Fruit fly (Drosophila melanogaster) whole organism, embryonic: ENCODE measurements around the gene CG1273.

Experiments used
- Adf1 ChIP-seq: fragments of 200-800 bp; sonication (Bioruptor generic); IDR thresholded peaks from 2 replicates; pipeline ENCODE4 v1.3.6; 2022; ENCODE audit warnings: missing biosample characterization, missing genetic modification characterization
- Antp ChIP-seq: fragments of 200-800 bp; sonication (Bioruptor generic); optimal IDR thresholded peaks from 3 replicates; lab custom pipeline; 2016; ENCODE audit warnings: missing biosample characterization, missing genetic modification characterization
- Awh ChIP-seq: fragments of 200-800 bp; sonication (Bioruptor generic); IDR thresholded peaks from 2 replicates; pipeline ENCODE4, ENCODE4 v1.3.6; 2022; ENCODE audit warnings: missing biosample characterization, missing genetic modification characterization
- CG10431 ChIP-seq: fragments of 200-800 bp; sonication (Bioruptor generic); optimal IDR thresholded peaks from 3 replicates; lab custom pipeline; 2018; ENCODE audit warnings: missing biosample characterization, mild to moderate bottlenecking, missing genetic modification characterization
- CG10654 ChIP-seq: fragments of 200-800 bp; sonication (Bioruptor generic); optimal IDR thresholded peaks from 2 replicates; lab custom pipeline; 2016; ENCODE audit warnings: missing biosample characterization, missing genetic modification characterization
- CG11085 ChIP-seq: fragments of 200-800 bp; sonication (Bioruptor generic); IDR thresholded peaks from 2 replicates; pipeline ENCODE4 v1.3.6; 2022; ENCODE audit warnings: missing biosample characterization, missing genetic modification characterization
- CG11456 ChIP-seq: fragments of 200-800 bp; sonication (Bioruptor generic); IDR thresholded peaks from 3 replicates; pipeline ENCODE4 v1.3.6; 2022; ENCODE audit warnings: missing biosample characterization, missing genetic modification characterization
- CG14860 ChIP-seq: fragments of 200-800 bp; sonication (Bioruptor generic); IDR thresholded peaks from 3 replicates; pipeline ENCODE4 v1.3.6; 2022; ENCODE audit warnings: missing biosample characterization, missing genetic modification characterization; ENCODE audit not compliant: partially characterized antibody
- CG15269 ChIP-seq: fragments of 200-800 bp; sonication (Bioruptor generic); optimal IDR thresholded peaks from 2 replicates; lab custom pipeline; 2018; ENCODE audit warnings: missing biosample characterization, mild to moderate bottlenecking, missing genetic modification characterization, moderate library complexity
- CG17186 ChIP-seq: fragments of 200-800 bp; sonication (Bioruptor generic); optimal IDR thresholded peaks from 3 replicates; lab custom pipeline; 2017; ENCODE audit warnings: missing biosample characterization, missing genetic modification reagents, missing genetic modification characterization
- CG17912 ChIP-seq: fragments of 200-800 bp; sonication (Bioruptor generic); optimal IDR thresholded peaks from 2 replicates; lab custom pipeline; 2018; ENCODE audit warnings: missing biosample characterization, mild to moderate bottlenecking, missing genetic modification characterization
- CG18262 ChIP-seq: fragments of 200-800 bp; optimal IDR thresholded peaks from 3 replicates; lab custom pipeline; 2019; ENCODE audit warnings: missing biosample characterization, mild to moderate bottlenecking, missing genetic modification characterization, moderate library complexity
- CG4404 ChIP-seq: fragments of 200-800 bp; sonication (Bioruptor generic); IDR thresholded peaks from 2 replicates; pipeline ENCODE4 v1.3.6; 2022; ENCODE audit warnings: missing biosample characterization, missing genetic modification characterization
- CG4617 ChIP-seq: fragments of 200-800 bp; sonication (Bioruptor generic); optimal IDR thresholded peaks from 3 replicates; lab custom pipeline; 2016; ENCODE audit warnings: missing biosample characterization, missing genetic modification characterization, borderline replicate concordance
- CG4707 ChIP-seq: fragments of 200-800 bp; sonication (Bioruptor generic); optimal IDR thresholded peaks from 2 replicates; lab custom pipeline; 2018; ENCODE audit warnings: missing biosample characterization, mild to moderate bottlenecking, missing genetic modification characterization, moderate library complexity
- CG6683 ChIP-seq: fragments of 200-800 bp; sonication (Bioruptor generic); optimal IDR thresholded peaks from 2 replicates; lab custom pipeline; 2017; ENCODE audit warnings: missing biosample characterization, mild to moderate bottlenecking, missing genetic modification characterization, missing genetic modification reagents
- CG7271 ChIP-seq: fragments of 200-800 bp; sonication (Bioruptor generic); optimal IDR thresholded peaks from 2 replicates; lab custom pipeline; 2018; ENCODE audit warnings: missing biosample characterization, mild to moderate bottlenecking, missing genetic modification characterization, moderate library complexity
- CG7372 ChIP-seq: fragments of 200-800 bp; sonication (Bioruptor generic); IDR thresholded peaks from 2 replicates; pipeline ENCODE4 v1.3.6; 2022; ENCODE audit warnings: missing biosample characterization, missing genetic modification characterization
- CG7556 ChIP-seq: fragments of 200-800 bp; sonication (Bioruptor generic); optimal IDR thresholded peaks from 2 replicates; lab custom pipeline; 2017; ENCODE audit warnings: missing biosample characterization, mild to moderate bottlenecking, missing genetic modification characterization
- CG7987 ChIP-seq: fragments of 200-800 bp; sonication (Bioruptor generic); optimal IDR thresholded peaks from 2 replicates; lab custom pipeline; 2018; ENCODE audit warnings: missing biosample characterization, mild to moderate bottlenecking, missing genetic modification characterization, moderate library complexity
- CG9817 ChIP-seq: fragments of 200-800 bp; sonication (Bioruptor generic); optimal IDR thresholded peaks from 2 replicates; lab custom pipeline; 2018; ENCODE audit warnings: missing biosample characterization, mild to moderate bottlenecking, missing genetic modification characterization, moderate library complexity
- CG9876 ChIP-seq: fragments of 200-800 bp; sonication (Bioruptor generic); optimal IDR thresholded peaks from 2 replicates; lab custom pipeline; 2016; ENCODE audit warnings: missing biosample characterization, missing genetic modification characterization
- CoRest ChIP-seq: fragments of 200-800 bp; sonication (Bioruptor generic); optimal IDR thresholded peaks from 3 replicates; lab custom pipeline; 2018; ENCODE audit warnings: missing biosample characterization, mild to moderate bottlenecking, missing genetic modification characterization, moderate library complexity
- Dll ChIP-seq: fragments of 200-800 bp; sonication (Bioruptor generic); IDR thresholded peaks from 4 replicates; pipeline ENCODE4 v1.3.6; 2022; ENCODE audit warnings: missing biosample characterization, missing genetic modification characterization; ENCODE audit not compliant: partially characterized antibody
- Hey ChIP-seq: fragments of 200-800 bp; sonication (Bioruptor generic); optimal IDR thresholded peaks from 3 replicates; lab custom pipeline; 2018; ENCODE audit warnings: missing biosample characterization, mild to moderate bottlenecking, missing genetic modification characterization
- HmgD ChIP-seq: fragments of 200-800 bp; sonication (Bioruptor generic); optimal IDR thresholded peaks from 3 replicates; lab custom pipeline; 2016; ENCODE audit warnings: missing biosample characterization, missing genetic modification characterization
- Hmx ChIP-seq: fragments of 200-800 bp; sonication (Bioruptor generic); optimal IDR thresholded peaks from 2 replicates; lab custom pipeline; 2016; ENCODE audit warnings: missing biosample characterization, missing genetic modification characterization
- Lim3 ChIP-seq: fragments of 200-800 bp; sonication (Bioruptor generic); IDR thresholded peaks from 2 replicates; pipeline ENCODE4 v1.3.6; 2022; ENCODE audit warnings: missing biosample characterization, missing genetic modification characterization
- Neu2 ChIP-seq: fragments of 200-800 bp; sonication (Bioruptor generic); optimal IDR thresholded peaks from 3 replicates; lab custom pipeline; 2016; ENCODE audit warnings: missing biosample characterization, missing genetic modification characterization, borderline replicate concordance
- Opbp ChIP-seq: fragments of 200-800 bp; sonication (Bioruptor generic); IDR thresholded peaks from 3 replicates; pipeline ENCODE4 v1.3.6; 2022; ENCODE audit warnings: missing biosample characterization, missing genetic modification characterization; ENCODE audit not compliant: partially characterized antibody
- Optix ChIP-seq: fragments of 200-800 bp; sonication (Bioruptor generic); IDR thresholded peaks from 3 replicates; pipeline ENCODE4 v1.3.6; 2022; ENCODE audit warnings: missing biosample characterization, missing genetic modification characterization
- PHDP ChIP-seq: fragments of 200-800 bp; sonication (Bioruptor generic); optimal IDR thresholded peaks from 3 replicates; lab custom pipeline; 2018; ENCODE audit warnings: missing biosample characterization, mild to moderate bottlenecking, missing genetic modification characterization, moderate library complexity
- Taf1 ChIP-seq: fragments of 200-800 bp; sonication (Bioruptor generic); IDR thresholded peaks from 2 replicates; pipeline ENCODE4 v1.3.6; 2022; ENCODE audit warnings: missing biosample characterization, missing genetic modification characterization
- chif ChIP-seq, 2 experiments: fragments of 200-800 bp; sonication (Bioruptor generic); optimal IDR thresholded peaks; 3 replicates each; lab custom pipeline; 2016; ENCODE audit warnings: missing biosample characterization in 2 of 2, missing genetic modification characterization in 2 of 2
- cwo ChIP-seq: fragments of 200-800 bp; sonication (Bioruptor generic); optimal IDR thresholded peaks from 3 replicates; lab custom pipeline; 2017; ENCODE audit warnings: missing biosample characterization, missing genetic modification characterization, mild to moderate bottlenecking, moderate library complexity, missing genetic modification reagents
- gcm2 ChIP-seq: fragments of 200-800 bp; sonication (Bioruptor generic); optimal IDR thresholded peaks from 2 replicates; lab custom pipeline; 2016; ENCODE audit warnings: missing biosample characterization, missing genetic modification characterization
- hbn ChIP-seq: fragments of 200-800 bp; sonication (Bioruptor generic); IDR thresholded peaks from 2 replicates; pipeline ENCODE4 v1.3.6; 2022; ENCODE audit warnings: missing biosample characterization, missing genetic modification characterization; ENCODE audit not compliant: partially characterized antibody
- luna ChIP-seq: fragments of 200-800 bp; sonication (Bioruptor generic); optimal IDR thresholded peaks from 2 replicates; lab custom pipeline; 2016; ENCODE audit warnings: missing biosample characterization, missing genetic modification characterization
- maf-S ChIP-seq: fragments of 200-800 bp; sonication (Bioruptor generic); optimal IDR thresholded peaks from 2 replicates; lab custom pipeline; 2016; ENCODE audit warnings: missing biosample characterization, missing genetic modification characterization
- odd ChIP-seq: fragments of 200-800 bp; sonication (Bioruptor generic); optimal IDR thresholded peaks from 2 replicates; lab custom pipeline; 2017; ENCODE audit warnings: missing biosample characterization, mild to moderate bottlenecking, missing genetic modification characterization
- sim ChIP-seq: fragments of 200-800 bp; sonication (Bioruptor generic); IDR thresholded peaks from 2 replicates; pipeline ENCODE4 v1.3.6; 2022; ENCODE audit warnings: missing biosample characterization, missing genetic modification characterization
- slp2 ChIP-seq: fragments of 200-800 bp; sonication (Bioruptor generic); optimal IDR thresholded peaks from 2 replicates; lab custom pipeline; 2016; ENCODE audit warnings: missing biosample characterization, missing genetic modification characterization
- ssp ChIP-seq: fragments of 200-800 bp; sonication (Bioruptor generic); IDR thresholded peaks from 2 replicates; pipeline ENCODE4 v1.3.6; 2022; ENCODE audit warnings: missing biosample characterization, missing genetic modification characterization
- stc ChIP-seq: fragments of 200-800 bp; sonication (Bioruptor generic); IDR thresholded peaks from 2 replicates; pipeline ENCODE4 v1.3.6; 2022; ENCODE audit warnings: missing biosample characterization, missing genetic modification characterization
- tap ChIP-seq: fragments of 200-800 bp; optimal IDR thresholded peaks from 3 replicates; lab custom pipeline; 2019; ENCODE audit warnings: missing biosample characterization, mild to moderate bottlenecking, missing genetic modification characterization, moderate library complexity
- tin ChIP-seq: fragments of 200-800 bp; sonication (Bioruptor generic); optimal IDR thresholded peaks from 3 replicates; lab custom pipeline; 2016; ENCODE audit warnings: missing biosample characterization, missing genetic modification characterization
- tio ChIP-seq: fragments of 200-800 bp; sonication (Bioruptor generic); optimal IDR thresholded peaks from 2 replicates; lab custom pipeline; 2017; ENCODE audit warnings: missing biosample characterization, missing genetic modification characterization, inconsistent platforms
- wek ChIP-seq: fragments of 200-800 bp; sonication (Bioruptor generic); optimal IDR thresholded peaks from 3 replicates; lab custom pipeline; 2018; ENCODE audit warnings: missing biosample characterization, mild to moderate bottlenecking, missing genetic modification characterization, moderate library complexity
- wor ChIP-seq: fragments of 200-800 bp; sonication (Bioruptor generic); IDR thresholded peaks from 2 replicates; pipeline ENCODE4 v1.3.6; 2022; ENCODE audit warnings: missing biosample characterization, missing genetic modification characterization

Gene CG1273

DNA sequence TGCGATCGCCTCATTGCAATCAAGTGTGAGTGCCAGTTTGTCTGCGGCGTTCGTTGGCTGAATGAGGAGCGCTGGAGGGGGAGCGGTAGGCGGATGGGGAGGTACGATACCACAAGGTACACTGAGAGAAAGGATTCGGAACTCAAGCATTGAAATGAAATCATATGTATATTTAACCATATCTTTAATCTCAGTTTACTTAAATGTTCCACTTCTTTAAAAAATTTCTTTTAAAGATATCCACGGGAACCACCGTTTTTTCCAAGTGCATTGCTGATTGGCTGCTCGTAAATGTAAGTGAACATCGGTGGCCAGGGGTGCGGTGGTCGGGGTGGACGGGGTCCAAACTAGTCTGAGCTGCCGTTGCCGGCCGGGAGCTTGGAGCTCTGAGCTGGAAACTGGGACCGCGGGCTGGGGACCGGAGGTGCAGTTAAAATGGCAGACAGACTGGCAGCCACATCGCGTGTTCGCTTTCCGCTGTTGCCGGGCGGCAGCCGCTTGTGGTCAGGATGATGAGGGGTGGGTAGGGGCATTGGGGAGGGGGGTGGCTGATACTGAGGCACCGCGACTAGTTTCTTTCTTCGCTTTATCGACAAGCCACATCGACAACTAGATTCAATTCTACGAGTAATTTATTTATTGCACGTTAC, 35.2 kb upstream of the CG1273 start (continued):
- TF ChIP-seq stc (peak; percentile 97), CG10654 (GFP tag; lab: Kevin White, UChicago) (peak; percentile 94), CG4404 (GFP tag; lab: Robert Waterston, UW) (peak; percentile 90), PHDP (peak; percentile 95), CG4617 (peak; percentile 88), Neu2 (GFP tag; lab: Kevin White, UChicago) (peak; percentile 23), Dll (GFP tag; lab: Robert Waterston, UW) (no peak), gcm2 (GFP tag; lab: Kevin White, UChicago) (peak; percentile 88), wor (GFP tag; lab: Robert Waterston, UW) (peak; percentile 95), CG14860 (GFP tag; lab: Robert Waterston, UW) (no peak), Awh (GFP tag; lab: Robert Waterston, UW) (peak; percentile 99), luna (GFP tag; lab: Kevin White, UChicago) (no peak), wek (peak; percentile 88), CG9876 (GFP tag; lab: Kevin White, UChicago) (peak; percentile 85), Opbp (GFP tag; lab: Robert Waterston, UW) (peak; percentile 42; the same call in 1 of the 3 replicates), CG7556 (GFP tag; lab: Kevin White, UChicago) (peak; percentile 96), CG15269 (tag; lab: Kevin White, UChicago) (peak; percentile 96), Optix (peak; percentile 98), Hmx (GFP tag; lab: Kevin White, UChicago) (peak; percentile 58), Lim3 (GFP tag; lab: Robert Waterston, UW) (peak; percentile 96), CG17186 (GFP tag; lab: Kevin White, UChicago) (peak; percentile 87), CG10431 (GFP tag; lab: Kevin White, UChicago) (peak; percentile 92), sim (peak; percentile 95), odd (GFP tag; lab: Kevin White, UChicago) (peak; percentile 95), CoRest (peak; percentile 97), CG4707 (GFP tag; lab: Kevin White, UChicago) (peak; percentile 93), CG11456 (GFP tag; lab: Robert Waterston, UW) (peak; percentile 93), tap (tag; lab: Kevin White, UChicago) (peak; percentile 94), ssp (GFP tag; lab: Robert Waterston, UW) (peak; percentile 92), CG9817 (tag; lab: Kevin White, UChicago) (peak; percentile 95), Taf1 (peak; percentile 81), hbn (no peak), CG7372 (GFP tag; lab: Robert Waterston, UW) (peak; percentile 92), CG7271 (peak; percentile 81), CG7987 (peak; percentile 85), chif (GFP tag; optimal IDR thresholded peaks at IDR 0.05; lab: Kevin White, UChicago) (peak; percentile 95 to 97), maf-S (GFP tag; lab: Kevin White, UChicago) (peak; percentile 91), Adf1 (peak; percentile 52), tio (peak; percentile 84), HmgD (GFP tag; lab: Kevin White, UChicago) (peak; percentile 77), Hey (peak; percentile 72), CG18262 (tag; lab: Kevin White, UChicago) (peak; percentile 97), CG11085 (GFP tag; lab: Robert Waterston, UW) (peak; percentile 77), slp2 (GFP tag; lab: Kevin White, UChicago) (peak; percentile 94), CG17912 (peak; percentile 96), Antp (GFP tag; lab: Kevin White, UChicago) (peak; percentile 94), CG6683 (peak; percentile 85), cwo (peak; percentile 85), tin (GFP tag; lab: Kevin White, UChicago) (peak; percentile 97)
